Fruit fly (Drosophila melanogaster) whole organism, embryonic: ENCODE data around the gene WRNexo.
A peak's percentile ranks its signal among the peaks of the same experiment; 100 is the strongest.

Source experiments
- CG10267 ChIP-seq: fragments of 200-800 bp; sonication (Bioruptor generic); optimal IDR thresholded peaks from 2 replicates; lab custom pipeline; 2018; ENCODE audit warnings: missing biosample characterization, mild to moderate bottlenecking, missing genetic modification characterization, moderate library complexity
- CG11695 ChIP-seq: fragments of 200-800 bp; sonication (Bioruptor generic); IDR thresholded peaks from 3 replicates; pipeline ENCODE4 v1.3.6; 2022; ENCODE audit warnings: missing biosample characterization, missing genetic modification characterization
- CG12236 ChIP-seq: fragments of 200-800 bp; sonication (Bioruptor generic); optimal IDR thresholded peaks from 2 replicates; lab custom pipeline; 2016; ENCODE audit warnings: missing biosample characterization, missing genetic modification characterization
- CG12299 ChIP-seq: fragments of 200-800 bp; sonication (Bioruptor generic); optimal IDR thresholded peaks from 2 replicates; lab custom pipeline; 2018; ENCODE audit warnings: missing biosample characterization, mild to moderate bottlenecking, missing genetic modification characterization
- CG13287 ChIP-seq: fragments of 200-800 bp; sonication (Bioruptor generic); IDR thresholded peaks from 2 replicates; pipeline ENCODE4 v1.3.6; 2022; ENCODE audit warnings: missing biosample characterization, missing genetic modification characterization; ENCODE audit not compliant: partially characterized antibody
- CG13775 ChIP-seq: fragments of 200-800 bp; sonication (Bioruptor generic); optimal IDR thresholded peaks from 3 replicates; lab custom pipeline; 2017; ENCODE audit warnings: missing biosample characterization, mild to moderate bottlenecking, missing genetic modification characterization
- CG14965 ChIP-seq: fragments of 200-800 bp; sonication (Bioruptor generic); optimal IDR thresholded peaks from 2 replicates; lab custom pipeline; 2016; ENCODE audit warnings: missing biosample characterization, missing genetic modification characterization, borderline replicate concordance
- CG1603 ChIP-seq: fragments of 200-800 bp; sonication (Bioruptor generic); optimal IDR thresholded peaks from 2 replicates; lab custom pipeline; 2019; ENCODE audit warnings: missing biosample characterization, mild to moderate bottlenecking, missing genetic modification characterization, moderate library complexity
- CG16779 ChIP-seq: fragments of 200-800 bp; sonication (Bioruptor generic); IDR thresholded peaks from 2 replicates; pipeline ENCODE4 v1.3.6; 2022; ENCODE audit warnings: missing biosample characterization, missing genetic modification characterization
- CG17359 ChIP-seq: fragments of 200-800 bp; sonication (Bioruptor generic); optimal IDR thresholded peaks from 3 replicates; lab custom pipeline; 2018; ENCODE audit warnings: missing biosample characterization, mild to moderate bottlenecking, missing genetic modification characterization, moderate library complexity
- CG17361 ChIP-seq: fragments of 200-800 bp; sonication (Bioruptor generic); IDR thresholded peaks from 3 replicates; pipeline ENCODE4 v1.3.6; 2022; ENCODE audit warnings: missing biosample characterization, missing genetic modification characterization
- CG2116 ChIP-seq: fragments of 200-800 bp; sonication (Bioruptor generic); optimal IDR thresholded peaks from 3 replicates; lab custom pipeline; 2018; ENCODE audit warnings: missing biosample characterization, mild to moderate bottlenecking, missing genetic modification characterization
- CG4328 ChIP-seq: fragments of 200-800 bp; sonication (Bioruptor generic); optimal IDR thresholded peaks from 3 replicates; lab custom pipeline; 2017; ENCODE audit warnings: missing biosample characterization, missing genetic modification reagents, missing genetic modification characterization
- CG8281 ChIP-seq: fragments of 200-800 bp; sonication (Bioruptor generic); optimal IDR thresholded peaks from 2 replicates; lab custom pipeline; 2018; ENCODE audit warnings: missing biosample characterization, mild to moderate bottlenecking, missing genetic modification characterization, moderate library complexity
- D19A ChIP-seq: fragments of 200-800 bp; optimal IDR thresholded peaks from 3 replicates; lab custom pipeline; 2019; ENCODE audit warnings: missing biosample characterization, mild to moderate bottlenecking, missing genetic modification characterization, moderate library complexity
- Dad ChIP-seq: fragments of 200-800 bp; sonication (Bioruptor generic); optimal IDR thresholded peaks from 3 replicates; lab custom pipeline; 2016; ENCODE audit warnings: missing biosample characterization, missing genetic modification characterization
- Deaf1 ChIP-seq: fragments of 200-800 bp; optimal IDR thresholded peaks from 3 replicates; lab custom pipeline; 2019; ENCODE audit warnings: missing biosample characterization, mild to moderate bottlenecking, missing genetic modification characterization, moderate library complexity
- Dip2 ChIP-seq: fragments of 200-800 bp; sonication (Bioruptor generic); IDR thresholded peaks from 2 replicates; pipeline ENCODE4 v1.3.6; 2022; ENCODE audit warnings: missing biosample characterization, missing genetic modification characterization
- Dll ChIP-seq: fragments of 200-800 bp; sonication (Bioruptor generic); IDR thresholded peaks from 4 replicates; pipeline ENCODE4 v1.3.6; 2022; ENCODE audit warnings: missing biosample characterization, missing genetic modification characterization; ENCODE audit not compliant: partially characterized antibody
- HmgZ ChIP-seq: fragments of 200-800 bp; sonication (Bioruptor generic); optimal IDR thresholded peaks from 2 replicates; lab custom pipeline; 2018; ENCODE audit warnings: missing biosample characterization, mild to moderate bottlenecking, missing genetic modification characterization
- Hr51 ChIP-seq, 2 experiments: fragments of 200-800 bp; sonication (Bioruptor generic); optimal IDR thresholded peaks; 2 replicates in 1 of 2; 3 replicates in 1 of 2; lab custom pipeline; 2016 to 2018; ENCODE audit warnings: missing biosample characterization in 2 of 2, missing genetic modification characterization in 2 of 2, mild to moderate bottlenecking in 1 of 2, moderate library complexity in 1 of 2
- Lhr ChIP-seq: fragments of 200-800 bp; sonication (Bioruptor generic); optimal IDR thresholded peaks from 3 replicates; lab custom pipeline; 2017; ENCODE audit warnings: mild to moderate bottlenecking, missing biosample characterization, missing genetic modification reagents, missing genetic modification characterization
- MBD-R2 ChIP-seq: fragments of 200-800 bp; sonication (Bioruptor generic); IDR thresholded peaks from 2 replicates; pipeline ENCODE4 v1.3.6; 2022; ENCODE audit warnings: missing biosample characterization, missing genetic modification characterization
- Mes4 ChIP-seq: fragments of 200-800 bp; sonication (Bioruptor generic); optimal IDR thresholded peaks from 2 replicates; lab custom pipeline; 2016; ENCODE audit warnings: missing biosample characterization, missing genetic modification characterization
- Nf-YA ChIP-seq: fragments of 200-800 bp; sonication (Bioruptor generic); IDR thresholded peaks from 2 replicates; pipeline ENCODE4 v1.3.6; 2022; ENCODE audit warnings: missing biosample characterization, missing genetic modification characterization
- Rfx ChIP-seq: fragments of 200-800 bp; sonication (Bioruptor generic); IDR thresholded peaks from 2 replicates; pipeline ENCODE4 v1.3.6; 2022; ENCODE audit warnings: missing biosample characterization, missing genetic modification characterization
- Sin3A ChIP-seq: fragments of >200 bp; optimal IDR thresholded peaks from 2 replicates; lab custom pipeline; 2018
- Spps ChIP-seq: fragments of 200-800 bp; sonication (Bioruptor generic); optimal IDR thresholded peaks from 2 replicates; lab custom pipeline; 2018; ENCODE audit warnings: missing biosample characterization, mild to moderate bottlenecking, missing genetic modification characterization
- YL-1 ChIP-seq: fragments of 200-800 bp; sonication (Bioruptor generic); optimal IDR thresholded peaks from 3 replicates; lab custom pipeline; 2017; ENCODE audit warnings: missing biosample characterization, mild to moderate bottlenecking, missing genetic modification characterization
- cad ChIP-seq: fragments of >200 bp; optimal IDR thresholded peaks from 2 replicates; lab custom pipeline; 2017; ENCODE audit warnings: missing biosample characterization, missing genetic modification characterization
- caup ChIP-seq: fragments of 200-800 bp; sonication (Bioruptor generic); optimal IDR thresholded peaks from 3 replicates; lab custom pipeline; 2017; ENCODE audit warnings: missing biosample characterization, mild to moderate bottlenecking, missing genetic modification characterization, moderate library complexity; ENCODE audit not compliant: severe bottlenecking
- chinmo ChIP-seq: fragments of 200-800 bp; sonication (Bioruptor generic); IDR thresholded peaks from 4 replicates; pipeline ENCODE4 v1.3.6; 2022; ENCODE audit warnings: missing biosample characterization, missing genetic modification characterization; ENCODE audit not compliant: partially characterized antibody
- cwo ChIP-seq: fragments of 200-800 bp; sonication (Bioruptor generic); optimal IDR thresholded peaks from 3 replicates; lab custom pipeline; 2017; ENCODE audit warnings: missing biosample characterization, missing genetic modification characterization, mild to moderate bottlenecking, moderate library complexity, missing genetic modification reagents
- dysf ChIP-seq: fragments of 200-800 bp; sonication (Bioruptor generic); IDR thresholded peaks from 3 replicates; pipeline ENCODE4 v1.3.6; 2022; ENCODE audit warnings: missing biosample characterization, missing genetic modification characterization
- fd3F ChIP-seq: fragments of 200-800 bp; sonication (Bioruptor generic); optimal IDR thresholded peaks from 2 replicates; lab custom pipeline; 2018; ENCODE audit warnings: missing biosample characterization, mild to moderate bottlenecking, missing genetic modification characterization, moderate library complexity
- her ChIP-seq: fragments of 200-800 bp; sonication (Bioruptor generic); optimal IDR thresholded peaks from 2 replicates; lab custom pipeline; 2016; ENCODE audit warnings: missing biosample characterization, missing genetic modification characterization
- lbe ChIP-seq: fragments of 200-800 bp; sonication (Bioruptor generic); optimal IDR thresholded peaks from 2 replicates; lab custom pipeline; 2016; ENCODE audit warnings: missing biosample characterization, mild to moderate bottlenecking, missing genetic modification characterization
- lov ChIP-seq, 2 experiments: fragments of 200-800 bp in 1 of 2; fragments of >200 bp in 1 of 2; sonication (Bioruptor generic) in 1 of 2; IDR thresholded peaks in 1 of 2; optimal IDR thresholded peaks in 1 of 2; 2 replicates in 1 of 2; 3 replicates in 1 of 2; pipeline versions ENCODE4 v1.3.6 to Lab custom; 2017 to 2022; ENCODE audit warnings: missing biosample characterization in 1 of 2, missing genetic modification characterization in 1 of 2
- rib ChIP-seq: fragments of 200-800 bp; sonication (Bioruptor generic); IDR thresholded peaks from 2 replicates; pipeline ENCODE4 v1.3.6; 2022; ENCODE audit warnings: missing biosample characterization, missing genetic modification characterization
- ro ChIP-seq: fragments of 200-800 bp; sonication (Bioruptor generic); IDR thresholded peaks from 2 replicates; pipeline ENCODE4 v1.3.6; 2022; ENCODE audit warnings: missing biosample characterization, missing genetic modification characterization
- sens ChIP-seq: fragments of 200-800 bp; sonication (Bioruptor generic); peaks from one replicate; lab custom pipeline; 2016; ENCODE audit warnings: missing biosample characterization, missing genetic modification characterization
- slou ChIP-seq: fragments of 200-800 bp; sonication (Bioruptor generic); optimal IDR thresholded peaks from 3 replicates; lab custom pipeline; 2016; ENCODE audit warnings: missing biosample characterization, missing genetic modification characterization
- slp2 ChIP-seq: fragments of 200-800 bp; sonication (Bioruptor generic); optimal IDR thresholded peaks from 2 replicates; lab custom pipeline; 2016; ENCODE audit warnings: missing biosample characterization, missing genetic modification characterization
- stwl ChIP-seq: fragments of 200-800 bp; sonication (Bioruptor generic); optimal IDR thresholded peaks from 3 replicates; lab custom pipeline; 2018; ENCODE audit warnings: missing biosample characterization, mild to moderate bottlenecking, missing genetic modification characterization, moderate library complexity
- tap ChIP-seq: fragments of 200-800 bp; optimal IDR thresholded peaks from 3 replicates; lab custom pipeline; 2019; ENCODE audit warnings: missing biosample characterization, mild to moderate bottlenecking, missing genetic modification characterization, moderate library complexity
- trh ChIP-seq: fragments of 200-800 bp; sonication (Bioruptor generic); optimal IDR thresholded peaks from 2 replicates; lab custom pipeline; 2016; ENCODE audit warnings: missing biosample characterization, missing genetic modification characterization
- unpg ChIP-seq: fragments of 200-800 bp; sonication (Bioruptor generic); optimal IDR thresholded peaks from 3 replicates; lab custom pipeline; 2018; ENCODE audit warnings: missing biosample characterization, mild to moderate bottlenecking, missing genetic modification characterization, moderate library complexity
- wek ChIP-seq: fragments of 200-800 bp; sonication (Bioruptor generic); optimal IDR thresholded peaks from 3 replicates; lab custom pipeline; 2018; ENCODE audit warnings: missing biosample characterization, mild to moderate bottlenecking, missing genetic modification characterization, moderate library complexity
- yki ChIP-seq: fragments of >200 bp; optimal IDR thresholded peaks from 3 replicates; lab custom pipeline; 2018

Gene WRNexo

dm6 chr3R:18398954-18399697, 33.2 kb upstream of the WRNexo start, which contains the start of gene Vha100-2 (continued):
- no peak for TF ChIP-seq fd3F
- TF ChIP-seq YL-1 (GFP tag; lab: Kevin White, UChicago) = peak; percentile 68
- no peak for TF ChIP-seq Spps (tag; lab: Kevin White, UChicago)
- peak; percentile 76 for TF ChIP-seq Lhr (GFP tag; lab: Kevin White, UChicago)
- TF ChIP-seq Rfx (GFP tag; lab: Robert Waterston, UW) = peak; percentile 64
- TF ChIP-seq Mes4 (GFP tag; lab: Kevin White, UChicago) = no peak
- TF ChIP-seq CG11695 = peak; percentile 48; the same call in 1 of the 3 replicates
- TF ChIP-seq Dll (GFP tag; lab: Robert Waterston, UW) = no peak
- peak; percentile 67 for TF ChIP-seq CG1603
- TF ChIP-seq CG14965 (GFP tag; lab: Kevin White, UChicago) = no peak
- TF ChIP-seq Dip2 = no peak
- TF ChIP-seq Nf-YA = no peak
- peak; percentile 53; the same call in 1 of the 2 replicates for TF ChIP-seq CG16779 (GFP tag; lab: Robert Waterston, UW)
- TF ChIP-seq tap (tag; lab: Kevin White, UChicago) = no peak
- TF ChIP-seq slp2 (GFP tag; lab: Kevin White, UChicago) = peak; percentile 8
- TF ChIP-seq Sin3A (lab: Kevin White, UChicago) = peak; percentile 52
- TF ChIP-seq CG17359 (tag; lab: Kevin White, UChicago) = peak; percentile 11
- peak; percentile 53; the same call in 2 of the 3 replicates for TF ChIP-seq dysf (GFP tag; lab: Robert Waterston, UW)
- TF ChIP-seq Deaf1 (tag; lab: Kevin White, UChicago) = peak; percentile 92
- peak; percentile 94 for TF ChIP-seq stwl (tag; lab: Kevin White, UChicago)
- TF ChIP-seq D19A (tag; lab: Kevin White, UChicago) = peak; percentile 39
- no peak for TF ChIP-seq trh (GFP tag; lab: Kevin White, UChicago)
- TF ChIP-seq unpg = no peak
- TF ChIP-seq CG10267 = peak; percentile 97
- TF ChIP-seq Hr51 (GFP tag; optimal IDR thresholded peaks at IDR 0.05; lab: Kevin White, UChicago) = peak; percentile 27
- no peak for TF ChIP-seq slou (GFP tag; lab: Kevin White, UChicago)
- no peak for TF ChIP-seq CG12299 (tag; lab: Kevin White, UChicago)
- TF ChIP-seq CG2116 (GFP tag; lab: Kevin White, UChicago) = peak; percentile 20
- TF ChIP-seq Dad = no peak
- peak; percentile 91 for TF ChIP-seq wek (GFP tag; lab: Kevin White, UChicago)
- no peak for TF ChIP-seq yki (lab: Kevin White, UChicago)
- TF ChIP-seq CG13775 = peak; percentile 12
- TF ChIP-seq her = peak; percentile 52
- peak; percentile 7; the same call in 1 of the 2 replicates for TF ChIP-seq CG13287
- peak; percentile 41 for TF ChIP-seq caup (GFP tag; lab: Kevin White, UChicago)
- TF ChIP-seq CG17361 (GFP tag; lab: Robert Waterston, UW) = peak; percentile 51; the same call in 2 of the 3 replicates
- TF ChIP-seq CG4328 (GFP tag; lab: Kevin White, UChicago) = peak; percentile 50
- peak; percentile 72; the same call in 2 of the 4 replicates for TF ChIP-seq chinmo (GFP tag; lab: Robert Waterston, UW)
- no peak for TF ChIP-seq lov (optimal IDR thresholded peaks at IDR 0.05; lab: Kevin White, UChicago)
- TF ChIP-seq lov (GFP tag; IDR thresholded peaks at IDR 0.05; lab: Robert Waterston, UW) = 0 out of 3 replicates have a peak, but pooled peaks have one; percentile 55
- TF ChIP-seq HmgZ (tag; lab: Kevin White, UChicago) = peak; percentile 47
- peak; percentile 81 for TF ChIP-seq rib (GFP tag; lab: Robert Waterston, UW)
- TF ChIP-seq ro (GFP tag; lab: Robert Waterston, UW) = no peak
- no peak for TF ChIP-seq CG8281 (tag; lab: Kevin White, UChicago)
- no peak for TF ChIP-seq cad (GFP tag; lab: Kevin White, UChicago)
- TF ChIP-seq MBD-R2 (GFP tag; lab: Robert Waterston, UW) = no peak
- TF ChIP-seq CG12236 (GFP tag; lab: Kevin White, UChicago) = no peak
- TF ChIP-seq sens (GFP tag; lab: Kevin White, UChicago) = peak; percentile 74
- TF ChIP-seq cwo (GFP tag; lab: Kevin White, UChicago) = peak; percentile 75
- TF ChIP-seq lbe (GFP tag; lab: Kevin White, UChicago) = peak; percentile 51
